Fruit fly (Drosophila melanogaster) whole organism, embryonic: ENCODE measurements around the gene CG13928.
A peak's percentile ranks its signal among the peaks of the same experiment; 100 is the strongest.

Experiments
- Bteb2 ChIP-seq: fragments of 200-800 bp; sonication (Bioruptor generic); optimal IDR thresholded peaks from 2 replicates; lab custom pipeline; 2016; ENCODE audit warnings: missing biosample characterization, missing genetic modification characterization
- CG11504 ChIP-seq: fragments of 200-800 bp; sonication (Bioruptor generic); optimal IDR thresholded peaks from 3 replicates; lab custom pipeline; 2019; ENCODE audit warnings: missing biosample characterization, mild to moderate bottlenecking, missing genetic modification characterization, moderate library complexity
- CG12155 ChIP-seq: fragments of 200-800 bp; sonication (Bioruptor generic); optimal IDR thresholded peaks from 3 replicates; lab custom pipeline; 2016; ENCODE audit warnings: missing biosample characterization, missing genetic modification characterization
- CG12299 ChIP-seq: fragments of 200-800 bp; sonication (Bioruptor generic); optimal IDR thresholded peaks from 2 replicates; lab custom pipeline; 2018; ENCODE audit warnings: missing biosample characterization, mild to moderate bottlenecking, missing genetic modification characterization
- CG1233 ChIP-seq: fragments of 200-800 bp; sonication (Bioruptor generic); optimal IDR thresholded peaks from 4 replicates; lab custom pipeline; 2018; ENCODE audit warnings: missing biosample characterization, mild to moderate bottlenecking, missing genetic modification characterization
- CG14014 ChIP-seq: fragments of 200-800 bp; sonication (Bioruptor generic); IDR thresholded peaks from 2 replicates; pipeline ENCODE4 v1.3.6; 2022; ENCODE audit warnings: missing biosample characterization, missing genetic modification characterization
- CG1603 ChIP-seq: fragments of 200-800 bp; sonication (Bioruptor generic); optimal IDR thresholded peaks from 2 replicates; lab custom pipeline; 2019; ENCODE audit warnings: missing biosample characterization, mild to moderate bottlenecking, missing genetic modification characterization, moderate library complexity
- CG2116 ChIP-seq: fragments of 200-800 bp; sonication (Bioruptor generic); optimal IDR thresholded peaks from 3 replicates; lab custom pipeline; 2018; ENCODE audit warnings: missing biosample characterization, mild to moderate bottlenecking, missing genetic modification characterization
- CG2120 ChIP-seq: fragments of 200-800 bp; sonication (Bioruptor generic); optimal IDR thresholded peaks from 3 replicates; lab custom pipeline; 2016; ENCODE audit warnings: missing biosample characterization, missing genetic modification characterization
- CG2129 ChIP-seq: fragments of 200-800 bp; sonication (Bioruptor generic); IDR thresholded peaks from 2 replicates; pipeline ENCODE4 v1.3.6; 2022; ENCODE audit warnings: missing biosample characterization, missing genetic modification characterization; ENCODE audit not compliant: partially characterized antibody
- CG2678 ChIP-seq: fragments of 200-800 bp; sonication (Bioruptor generic); optimal IDR thresholded peaks from 3 replicates; lab custom pipeline; 2019; ENCODE audit warnings: missing biosample characterization, mild to moderate bottlenecking, missing genetic modification characterization, moderate library complexity
- CG31441 ChIP-seq: fragments of 200-800 bp; sonication (Bioruptor generic); IDR thresholded peaks from 2 replicates; pipeline ENCODE4 v1.3.6; 2022; ENCODE audit warnings: missing biosample characterization, missing genetic modification characterization
- CG3726 ChIP-seq: fragments of 200-800 bp; sonication (Bioruptor generic); IDR thresholded peaks from 3 replicates; pipeline ENCODE4, ENCODE4 v1.3.6; 2022; ENCODE audit warnings: missing biosample characterization, missing genetic modification characterization
- CG3995 ChIP-seq: fragments of 200-800 bp; sonication (Bioruptor generic); optimal IDR thresholded peaks from 3 replicates; lab custom pipeline; 2016; ENCODE audit warnings: missing biosample characterization, missing genetic modification characterization
- CG7786 ChIP-seq: fragments of 200-800 bp; sonication (Bioruptor generic); optimal IDR thresholded peaks from 2 replicates; lab custom pipeline; 2016; ENCODE audit warnings: missing biosample characterization, missing genetic modification characterization
- CG8924 ChIP-seq: fragments of 200-800 bp; optimal IDR thresholded peaks from 3 replicates; lab custom pipeline; 2019; ENCODE audit warnings: missing biosample characterization, mild to moderate bottlenecking, missing genetic modification characterization, moderate library complexity
- CrebB ChIP-seq: fragments of 200-800 bp; sonication (Bioruptor generic); optimal IDR thresholded peaks from 3 replicates; lab custom pipeline; 2018; ENCODE audit warnings: missing biosample characterization, mild to moderate bottlenecking, missing genetic modification characterization
- Doc2 ChIP-seq: fragments of 200-800 bp; sonication (Bioruptor generic); IDR thresholded peaks from 2 replicates; pipeline ENCODE4 v1.3.6; 2022; ENCODE audit warnings: missing biosample characterization, missing genetic modification characterization
- H15 ChIP-seq: fragments of 200-800 bp; sonication (Bioruptor generic); IDR thresholded peaks from 3 replicates; pipeline ENCODE4 v1.3.6; 2022; ENCODE audit warnings: missing biosample characterization, missing genetic modification characterization
- HLHmδ ChIP-seq: fragments of 200-800 bp; sonication (Bioruptor generic); optimal IDR thresholded peaks from 2 replicates; lab custom pipeline; 2018; ENCODE audit warnings: missing biosample characterization, mild to moderate bottlenecking, missing genetic modification characterization, moderate library complexity
- Hr3 ChIP-seq: fragments of 200-800 bp; sonication (Bioruptor generic); optimal IDR thresholded peaks from 3 replicates; lab custom pipeline; 2016; ENCODE audit warnings: missing biosample characterization, missing genetic modification characterization
- Lhr ChIP-seq: fragments of 200-800 bp; sonication (Bioruptor generic); optimal IDR thresholded peaks from 3 replicates; lab custom pipeline; 2017; ENCODE audit warnings: mild to moderate bottlenecking, missing biosample characterization, missing genetic modification reagents, missing genetic modification characterization
- Mrtf ChIP-seq: fragments of 200-800 bp; sonication (Bioruptor generic); IDR thresholded peaks from 3 replicates; pipeline ENCODE4 v1.3.6; 2022; ENCODE audit warnings: missing biosample characterization, missing genetic modification characterization
- Sry-β ChIP-seq: fragments of 200-800 bp; sonication (Bioruptor generic); optimal IDR thresholded peaks from 2 replicates; lab custom pipeline; 2018; ENCODE audit warnings: missing biosample characterization, mild to moderate bottlenecking, missing genetic modification characterization, moderate library complexity
- Sry-δ ChIP-seq: fragments of 200-800 bp; sonication (Bioruptor generic); optimal IDR thresholded peaks from 2 replicates; lab custom pipeline; 2016; ENCODE audit warnings: missing biosample characterization, missing genetic modification characterization
- Ssrp ChIP-seq: fragments of 200-800 bp; sonication (Bioruptor generic); optimal IDR thresholded peaks from 2 replicates; lab custom pipeline; 2018; ENCODE audit warnings: missing biosample characterization, mild to moderate bottlenecking, missing genetic modification characterization, moderate library complexity
- abd-A ChIP-seq: fragments of 200-800 bp; sonication (Bioruptor generic); optimal IDR thresholded peaks from 3 replicates; lab custom pipeline; 2019; ENCODE audit warnings: missing biosample characterization, mild to moderate bottlenecking, missing genetic modification characterization, moderate library complexity
- ato ChIP-seq: fragments of 200-800 bp; sonication (Bioruptor generic); IDR thresholded peaks from 2 replicates; pipeline ENCODE4 v1.3.6; 2022; ENCODE audit warnings: missing biosample characterization, missing genetic modification characterization; ENCODE audit not compliant: partially characterized antibody
- crol ChIP-seq: fragments of 200-800 bp; sonication (Bioruptor generic); IDR thresholded peaks from 2 replicates; pipeline ENCODE4 v1.3.6; 2022; ENCODE audit warnings: missing biosample characterization, missing genetic modification characterization
- cwo ChIP-seq: fragments of 200-800 bp; sonication (Bioruptor generic); optimal IDR thresholded peaks from 3 replicates; lab custom pipeline; 2017; ENCODE audit warnings: missing biosample characterization, missing genetic modification characterization, mild to moderate bottlenecking, moderate library complexity, missing genetic modification reagents
- gt ChIP-seq: fragments of 200-800 bp; sonication (Bioruptor generic); IDR thresholded peaks from 2 replicates; pipeline ENCODE4 v1.3.6; 2022; ENCODE audit warnings: missing biosample characterization, missing genetic modification characterization
- hbn ChIP-seq: fragments of 200-800 bp; sonication (Bioruptor generic); IDR thresholded peaks from 2 replicates; pipeline ENCODE4 v1.3.6; 2022; ENCODE audit warnings: missing biosample characterization, missing genetic modification characterization; ENCODE audit not compliant: partially characterized antibody
- hth ChIP-seq: fragments of >200 bp; optimal IDR thresholded peaks from 2 replicates; lab custom pipeline; 2017; ENCODE audit warnings: inconsistent platforms
- jing ChIP-seq: fragments of 200-800 bp; sonication (Bioruptor generic); optimal IDR thresholded peaks from 2 replicates; lab custom pipeline; 2018; ENCODE audit warnings: missing biosample characterization, mild to moderate bottlenecking, missing genetic modification characterization
- knrl ChIP-seq: fragments of 200-800 bp; sonication (Bioruptor generic); IDR thresholded peaks from 3 replicates; pipeline ENCODE4 v1.3.6; 2022; ENCODE audit warnings: missing biosample characterization, missing genetic modification characterization; ENCODE audit not compliant: partially characterized antibody
- luna ChIP-seq: fragments of 200-800 bp; sonication (Bioruptor generic); optimal IDR thresholded peaks from 2 replicates; lab custom pipeline; 2016; ENCODE audit warnings: missing biosample characterization, missing genetic modification characterization
- p53 ChIP-seq: fragments of 200-800 bp; sonication (Bioruptor generic); optimal IDR thresholded peaks from 2 replicates; lab custom pipeline; 2016; ENCODE audit warnings: missing biosample characterization, missing genetic modification characterization
- pros ChIP-seq: fragments of 200-800 bp; sonication (Bioruptor generic); optimal IDR thresholded peaks from 3 replicates; lab custom pipeline; 2019; ENCODE audit warnings: missing biosample characterization, mild to moderate bottlenecking, missing genetic modification characterization, moderate library complexity
- pzg ChIP-seq: fragments of 200-800 bp; sonication (Bioruptor generic); optimal IDR thresholded peaks from 3 replicates; lab custom pipeline; 2018; ENCODE audit warnings: missing biosample characterization, mild to moderate bottlenecking, missing genetic modification characterization, moderate library complexity
- salm ChIP-seq: fragments of 200-800 bp; sonication (Bioruptor generic); optimal IDR thresholded peaks from 2 replicates; lab custom pipeline; 2018; ENCODE audit warnings: missing biosample characterization, mild to moderate bottlenecking, missing genetic modification characterization
- shn ChIP-seq: fragments of 200-800 bp; sonication (Bioruptor generic); optimal IDR thresholded peaks from 3 replicates; lab custom pipeline; 2016; ENCODE audit warnings: missing biosample characterization, missing genetic modification characterization
- slp2 ChIP-seq: fragments of 200-800 bp; sonication (Bioruptor generic); optimal IDR thresholded peaks from 2 replicates; lab custom pipeline; 2016; ENCODE audit warnings: missing biosample characterization, missing genetic modification characterization
- sqz ChIP-seq: fragments of 200-800 bp; sonication (Bioruptor generic); optimal IDR thresholded peaks from 3 replicates; lab custom pipeline; 2018; ENCODE audit warnings: missing biosample characterization, mild to moderate bottlenecking, missing genetic modification characterization
- trem ChIP-seq: fragments of 200-800 bp; optimal IDR thresholded peaks from 3 replicates; lab custom pipeline; 2019; ENCODE audit warnings: missing biosample characterization, mild to moderate bottlenecking, missing genetic modification characterization, moderate library complexity
- wdn ChIP-seq: fragments of 200-800 bp; sonication (Bioruptor generic); IDR thresholded peaks from 2 replicates; pipeline ENCODE4 v1.3.6; 2022; ENCODE audit warnings: missing biosample characterization, missing genetic modification characterization
- wek ChIP-seq: fragments of 200-800 bp; sonication (Bioruptor generic); optimal IDR thresholded peaks from 3 replicates; lab custom pipeline; 2018; ENCODE audit warnings: missing biosample characterization, mild to moderate bottlenecking, missing genetic modification characterization, moderate library complexity
- z ChIP-seq: fragments of 200-800 bp; sonication (Bioruptor generic); IDR thresholded peaks from 3 replicates; pipeline ENCODE4 v1.3.6; 2022; ENCODE audit warnings: missing biosample characterization, missing genetic modification characterization

Gene CG13928

DNA sequence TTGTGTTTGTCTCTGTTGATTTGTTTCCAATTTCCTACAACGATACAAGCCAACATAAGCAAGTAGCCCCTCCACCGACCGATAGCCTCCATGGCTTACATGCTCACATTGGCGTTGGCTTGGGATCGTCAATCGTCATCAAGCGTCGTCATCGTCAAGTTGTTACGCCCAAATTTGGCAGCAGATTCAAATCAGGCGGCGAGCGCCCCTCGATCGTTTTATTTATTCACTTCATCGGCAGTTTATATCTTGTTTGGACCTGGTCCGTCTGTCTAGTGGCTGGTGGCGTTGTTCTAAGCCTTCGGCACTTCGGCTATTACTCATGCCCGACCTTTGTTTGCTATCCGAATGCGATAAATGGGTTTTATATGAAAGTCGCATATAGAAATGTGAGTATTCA, 38.0 kb downstream of the CG13928 start (continued):
- TF ChIP-seq Sry-δ (GFP tag; lab: Kevin White, UChicago), result no peak
- no peak for TF ChIP-seq p53 (GFP tag; lab: Kevin White, UChicago)
- no peak for TF ChIP-seq wek

DNA sequence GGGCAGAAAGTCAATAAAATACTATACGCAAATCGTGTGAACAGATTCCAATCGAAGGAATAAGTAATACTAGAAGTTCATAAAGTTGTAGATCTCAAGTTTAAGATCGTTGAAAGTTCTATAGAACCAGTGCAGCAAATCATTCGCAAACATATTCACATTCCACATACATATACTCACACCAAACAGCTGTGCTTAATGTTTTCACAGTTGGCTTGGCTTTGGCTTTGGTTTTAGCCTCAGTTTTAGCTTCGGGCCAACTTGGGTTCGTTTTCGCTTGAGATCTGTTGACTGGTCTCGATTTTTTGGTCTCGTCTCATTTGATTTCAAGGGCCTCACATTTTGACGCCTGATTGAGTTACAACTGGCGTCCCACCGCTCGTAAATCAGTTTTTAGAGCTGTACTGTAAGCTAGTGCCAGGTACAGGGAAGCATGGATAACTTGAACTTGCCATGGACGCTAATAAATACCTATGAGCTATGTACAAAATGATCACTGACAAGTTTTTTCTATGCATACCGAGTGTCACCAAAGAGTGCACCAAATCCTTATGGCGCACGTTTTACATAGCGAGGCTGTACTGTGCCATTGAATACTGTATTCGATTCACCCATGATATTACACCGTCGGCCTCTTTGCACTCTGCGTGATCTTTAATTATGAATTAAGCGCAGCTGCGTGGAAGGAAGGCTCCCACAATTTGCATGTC, 40.9 kb downstream of the CG13928 start:
- TF ChIP-seq crol (GFP tag; lab: Robert Waterston, UW) (0 out of 2 replicates have a peak, but pooled peaks have one; percentile 16), knrl (GFP tag; lab: Robert Waterston, UW) (no peak), CG2678 (peak; percentile 87), Lhr (GFP tag; lab: Kevin White, UChicago) (no peak), pzg (GFP tag; lab: Kevin White, UChicago) (peak; percentile 2), CG2120 (peak; percentile 89), hbn (GFP tag; lab: Robert Waterston, UW) (no peak), Hr3 (peak; percentile 61), Bteb2 (GFP tag; lab: Kevin White, UChicago) (peak; percentile 64), pros (GFP tag; lab: Kevin White, UChicago) (no peak), CG8924 (tag; lab: Kevin White, UChicago) (peak; percentile 62), sqz (GFP tag; lab: Kevin White, UChicago) (peak; percentile 38), CG31441 (GFP tag; lab: Robert Waterston, UW) (peak; percentile 64), wdn (GFP tag; lab: Robert Waterston, UW) (peak; percentile 77), CrebB (tag; lab: Kevin White, UChicago) (peak; percentile 50), CG7786 (GFP tag; lab: Kevin White, UChicago) (peak; percentile 80), ato (GFP tag; lab: Robert Waterston, UW) (no peak), CG3995 (GFP tag; lab: Kevin White, UChicago) (peak; percentile 33), gt (peak; percentile 52; the same call in 1 of the 2 replicates), z (peak; percentile 72; the same call in 2 of the 3 replicates), Doc2 (GFP tag; lab: Robert Waterston, UW) (peak; percentile 49; the same call in 1 of the 2 replicates), luna (GFP tag; lab: Kevin White, UChicago) (peak; percentile 62), shn (GFP tag; lab: Kevin White, UChicago) (peak; percentile 71), cwo (GFP tag; lab: Kevin White, UChicago) (peak; percentile 61), jing (GFP tag; lab: Kevin White, UChicago) (peak; percentile 29), CG2116 (GFP tag; lab: Kevin White, UChicago) (peak; percentile 9), CG12299 (tag; lab: Kevin White, UChicago) (peak; percentile 5), Mrtf (GFP tag; lab: Robert Waterston, UW) (peak; percentile 92), abd-A (tag; lab: Kevin White, UChicago) (no peak), CG3726 (GFP tag; lab: Robert Waterston, UW) (peak; percentile 84), CG1603 (tag; lab: Kevin White, UChicago) (peak; percentile 86), CG14014 (peak; percentile 94), salm (tag; lab: Kevin White, UChicago) (peak; percentile 26), slp2 (GFP tag; lab: Kevin White, UChicago) (peak; percentile 60), CG12155 (peak; percentile 77), CG2129 (GFP tag; lab: Robert Waterston, UW) (no peak), trem (tag; lab: Kevin White, UChicago) (peak; percentile 18), CG11504 (tag; lab: Kevin White, UChicago) (peak; percentile 88), Sry-β (no peak), Ssrp (peak; percentile 56), HLHmδ (GFP tag; lab: Kevin White, UChicago) (no peak), CG1233 (GFP tag; lab: Kevin White, UChicago) (peak; percentile 74), hth (no peak), H15 (GFP tag; lab: Robert Waterston, UW) (peak; percentile 85)
